Worm (Caenorhabditis elegans): ENCODE measurements around the gene ZK1127.13.

ce11 chrII:7029524-7029923 lies 23.6 kb upstream of the ZK1127.13 start:
- TF ChIP-seq elt-2 (tag; optimal IDR thresholded peaks at IDR 0.05) (no peak), R02D3.7 (tag; optimal IDR thresholded peaks at IDR 0.05) (no peak), unc-62 (GFP tag; optimal IDR thresholded peaks at IDR 0.05) (no peak), nfya-1 (tag; optimal IDR thresholded peaks at IDR 0.05; ENCODE audit: insufficient read depth) (no peak), pqm-1 (tag; optimal IDR thresholded peaks at IDR 0.05) (no peak), aly-2 (tag; optimal IDR thresholded peaks at IDR 0.05) (no peak), elt-3 (tag; optimal IDR thresholded peaks at IDR 0.05) (no peak), ama-1 (optimal IDR thresholded peaks at IDR 0.05) (no peak), mdl-1 (tag; optimal IDR thresholded peaks at IDR 0.05) (no peak), ceh-28 (tag; optimal IDR thresholded peaks at IDR 0.05) (no peak), nhr-237 (tag; optimal IDR thresholded peaks at IDR 0.05) (no peak), tbx-2 (tag; optimal IDR thresholded peaks at IDR 0.05) (no peak), snpc-4 (tag; optimal IDR thresholded peaks at IDR 0.05) (no peak), lin-15B (tag; optimal IDR thresholded peaks at IDR 0.05) (no peak)

All from whole organism, L3 larva.